Fruit fly (Drosophila melanogaster): ENCODE measurements around the gene Karl.

Gene Karl

DNA sequence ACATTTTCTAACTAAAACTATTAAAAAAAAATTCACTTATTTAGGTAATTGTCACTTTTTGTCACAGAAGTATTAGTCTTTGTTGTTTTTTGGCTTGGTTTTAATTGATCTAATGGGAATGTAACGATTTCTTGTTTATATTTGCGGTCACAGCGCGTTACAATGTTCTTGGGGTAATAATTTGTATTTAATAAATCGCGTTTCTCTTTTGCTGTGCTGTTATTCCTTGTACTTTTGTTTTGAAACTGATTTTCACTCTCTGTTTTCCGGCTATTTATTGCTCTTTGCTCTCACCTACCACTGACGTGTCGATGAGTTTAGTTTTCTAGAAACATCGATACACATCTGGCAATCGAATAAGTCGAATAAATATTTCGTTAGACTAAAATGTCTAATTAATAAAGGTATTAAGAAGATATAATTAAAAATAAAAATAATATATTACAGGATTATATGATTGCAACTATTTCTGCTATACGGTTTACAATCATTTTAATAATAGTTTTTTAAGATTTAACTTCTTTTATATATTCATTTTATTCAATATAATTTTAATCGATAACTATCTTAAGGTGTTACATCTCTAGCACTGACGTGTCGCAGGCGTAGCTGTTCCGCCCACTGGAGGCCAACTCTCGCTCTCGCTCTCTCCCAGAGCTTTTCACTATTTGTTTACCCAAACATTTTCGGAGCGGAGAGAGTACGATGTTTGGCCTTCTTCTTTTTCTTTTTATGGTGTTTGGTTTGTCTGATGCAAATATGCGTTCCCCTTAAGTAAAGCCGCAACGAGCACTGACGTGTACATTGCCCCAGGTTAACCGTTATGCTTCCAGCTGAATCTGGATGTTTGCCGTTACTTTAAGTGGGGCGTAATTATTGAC is 19.9 kb downstream of the Karl start, which contains the start of gene Hsc70-3 (continued):
- TF ChIP-seq NK7.1 (GFP tag; optimal IDR thresholded peaks at IDR 0.05), result no peak
- TF ChIP-seq CG17568 (GFP tag; optimal IDR thresholded peaks at IDR 0.05), result peak; percentile 77
- no peak for TF ChIP-seq CG9797 (GFP tag; optimal IDR thresholded peaks at IDR 0.05)
- no peak for TF ChIP-seq sisA (GFP tag; IDR thresholded peaks at IDR 0.05)
- TF ChIP-seq knrl (GFP tag; IDR thresholded peaks at IDR 0.05; ENCODE audit: partially characterized antibody), result peak; percentile 74; the same call in 2 of the 3 replicates
- peak; percentile 46 for TF ChIP-seq CG31365 (tag; optimal IDR thresholded peaks at IDR 0.05)
- TF ChIP-seq toy (GFP tag; IDR thresholded peaks at IDR 0.05), result no peak
- TF ChIP-seq Dref (GFP tag; IDR thresholded peaks at IDR 0.05), result peak; percentile 63
- no peak for TF ChIP-seq CG30431 (GFP tag; optimal IDR thresholded peaks at IDR 0.05)
- TF ChIP-seq CG6254 (GFP tag; optimal IDR thresholded peaks at IDR 0.05), result peak; percentile 60
- peak; percentile 60 for TF ChIP-seq nerfin-1 (tag; optimal IDR thresholded peaks at IDR 0.05)
- peak; percentile 55 for TF ChIP-seq CG8924 (tag; optimal IDR thresholded peaks at IDR 0.05)
- peak in 1 of 2 experiments; percentile 55 for TF ChIP-seq Hr51 (GFP tag; optimal IDR thresholded peaks at IDR 0.05)
- TF ChIP-seq CG2199 (GFP tag; IDR thresholded peaks at IDR 0.05), result peak; percentile 64; the same call in 1 of the 3 replicates
- no peak for TF ChIP-seq CG15011 (GFP tag; optimal IDR thresholded peaks at IDR 0.05)
- TF ChIP-seq Blimp-1 (GFP tag; optimal IDR thresholded peaks at IDR 0.05), result peak; percentile 72
- TF ChIP-seq MTF-1 (GFP tag; optimal IDR thresholded peaks at IDR 0.05; ENCODE audit: borderline replicate concordance), result peak; percentile 79
- peak; percentile 47 for TF ChIP-seq CG12659 (GFP tag; optimal IDR thresholded peaks at IDR 0.05)
- TF ChIP-seq gt (GFP tag; IDR thresholded peaks at IDR 0.05), result no peak
- peak; percentile 25 for TF ChIP-seq Sox102F (GFP tag; optimal IDR thresholded peaks at IDR 0.05)
- no peak for TF ChIP-seq Ssrp (tag; optimal IDR thresholded peaks at IDR 0.05)
- TF ChIP-seq fd3F (GFP tag; optimal IDR thresholded peaks at IDR 0.05), result no peak
- TF ChIP-seq al (GFP tag; IDR thresholded peaks at IDR 0.05), result no peak
- no peak for TF ChIP-seq lab (GFP tag; optimal IDR thresholded peaks at IDR 0.05)
- TF ChIP-seq pb (GFP tag; optimal IDR thresholded peaks at IDR 0.05), result no peak
- TF ChIP-seq PHDP (tag; optimal IDR thresholded peaks at IDR 0.05), result peak; percentile 46
- TF ChIP-seq CG12391 (tag; optimal IDR thresholded peaks at IDR 0.05), result peak; percentile 54
- TF ChIP-seq Bteb2 (GFP tag; optimal IDR thresholded peaks at IDR 0.05), result no peak
- peak; percentile 31 for TF ChIP-seq CG12299 (tag; optimal IDR thresholded peaks at IDR 0.05)
- no peak for TF ChIP-seq CG4282 (GFP tag; optimal IDR thresholded peaks at IDR 0.05)
- TF ChIP-seq sima (GFP tag; optimal IDR thresholded peaks at IDR 0.05), result no peak
- TF ChIP-seq Eip74EF (GFP tag; optimal IDR thresholded peaks at IDR 0.05), result peak in 1 of 2 experiments; percentile 32
- no peak for TF ChIP-seq CG4854 (GFP tag; optimal IDR thresholded peaks at IDR 0.05)
- TF ChIP-seq HmgD (GFP tag; optimal IDR thresholded peaks at IDR 0.05), result no peak
- no peak for TF ChIP-seq lov (optimal IDR thresholded peaks at IDR 0.05)
- peak; percentile 47; the same call in 1 of the 3 replicates for TF ChIP-seq lov (GFP tag; IDR thresholded peaks at IDR 0.05)
- TF ChIP-seq CG17359 (tag; optimal IDR thresholded peaks at IDR 0.05), result peak; percentile 77
- TF ChIP-seq Sry-δ (GFP tag; optimal IDR thresholded peaks at IDR 0.05), result peak; percentile 55
- TF ChIP-seq klu (GFP tag; IDR thresholded peaks at IDR 0.05), result no peak
- TF ChIP-seq pita (GFP tag; optimal IDR thresholded peaks at IDR 0.05), result no peak
- TF ChIP-seq CG16815 (GFP tag; optimal IDR thresholded peaks at IDR 0.05), result no peak
- peak; percentile 70 for TF ChIP-seq CG7987 (GFP tag; optimal IDR thresholded peaks at IDR 0.05)
- peak; percentile 26 for TF ChIP-seq CG5180 (GFP tag; optimal IDR thresholded peaks at IDR 0.05)
- TF ChIP-seq CG18764 (GFP tag; optimal IDR thresholded peaks at IDR 0.05), result peak; percentile 35
- TF ChIP-seq CG2129 (GFP tag; IDR thresholded peaks at IDR 0.05; ENCODE audit: partially characterized antibody), result peak; percentile 46
- TF ChIP-seq repo (GFP tag; optimal IDR thresholded peaks at IDR 0.05), result no peak
- no peak for TF ChIP-seq Dek (tag; optimal IDR thresholded peaks at IDR 0.05)
